Worm (Caenorhabditis elegans): Measurements from ENCODE around the gene ssup-72.
"Not testable (repeated sequence)": the region's sequence is repeated elsewhere in the genome, so short reads cannot be mapped to it uniquely, and the experiment has no call there.

ssup-72 gene

DNA sequence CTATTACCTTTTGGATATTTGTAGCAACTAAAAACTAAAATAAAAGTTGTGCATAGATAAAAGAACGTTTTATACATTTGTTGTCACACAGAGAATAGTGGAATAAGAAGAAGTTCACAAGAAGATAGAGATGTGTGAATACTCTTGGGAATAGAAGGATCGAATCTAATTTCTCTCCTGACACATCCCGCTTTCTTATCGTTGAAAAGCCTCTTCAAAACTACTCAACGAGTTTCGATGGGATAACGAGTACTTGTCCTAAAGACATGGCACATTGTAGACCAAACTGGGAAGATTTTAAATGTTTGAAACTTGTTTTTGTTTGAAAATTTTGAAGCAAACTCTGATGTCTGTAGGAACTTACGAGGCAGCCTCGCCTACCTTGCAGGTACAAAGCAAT lies 3.9 kb upstream of the ssup-72 start:
- TF ChIP-seq K02D7.2 (tag; optimal IDR thresholded peaks at IDR 0.05) (no peak), eyg-1 (tag; optimal IDR thresholded peaks at IDR 0.05) (no peak), lin-11 (tag; optimal IDR thresholded peaks at IDR 0.05) (no peak), ceh-30 (tag; optimal IDR thresholded peaks at IDR 0.05) (no peak), ttx-3 (tag; optimal IDR thresholded peaks at IDR 0.05) (no peak), T23F11.4 (GFP tag; optimal IDR thresholded peaks at IDR 0.05) (no peak), ceh-6 (GFP tag; optimal IDR thresholded peaks at IDR 0.05) (no peak), hlh-6 (tag; optimal IDR thresholded peaks at IDR 0.05) (no peak), mec-3 (tag; optimal IDR thresholded peaks at IDR 0.05; ENCODE audit: borderline replicate concordance) (no peak), tbx-2 (tag; optimal IDR thresholded peaks at IDR 0.05) (no peak), unc-86 (tag; optimal IDR thresholded peaks at IDR 0.05) (no peak), ceh-18 (tag; optimal IDR thresholded peaks at IDR 0.05) (no peak), ahr-1 (tag; optimal IDR thresholded peaks at IDR 0.05) (no peak), pha-2 (tag; optimal IDR thresholded peaks at IDR 0.05) (no peak), unc-42 (tag; optimal IDR thresholded peaks at IDR 0.05) (peak; percentile 29), pros-1 (tag; optimal IDR thresholded peaks at IDR 0.05) (no peak), unc-3 (GFP tag; conservative IDR thresholded peaks at IDR 0.05) (no peak), unc-3 (tag; optimal IDR thresholded peaks at IDR 0.05) (peak; percentile 34)

DNA sequence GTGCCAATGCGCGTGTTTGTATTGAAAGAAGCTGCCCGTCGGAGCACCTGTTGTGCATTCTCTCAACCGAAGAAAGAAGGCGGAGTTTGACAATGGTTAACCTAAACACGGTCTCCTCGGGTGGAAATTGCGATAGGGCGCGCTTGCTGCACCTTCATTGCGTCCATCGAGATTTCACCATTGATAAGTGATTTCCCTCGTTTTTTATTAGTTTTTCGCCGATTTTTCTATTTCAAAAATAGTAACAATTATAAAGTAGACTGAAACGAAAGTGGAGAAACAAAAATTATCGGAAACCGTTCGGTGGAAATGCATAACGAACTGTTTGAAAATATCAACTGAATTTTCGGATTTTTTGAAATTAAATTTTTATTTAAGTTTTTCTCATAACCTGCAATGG lies 1.3 kb upstream of the ssup-72 start, which contains the start of gene agr-1:
Gene agr-1 (minus strand): TSS at position 101 of the 400 bp plus-strand sequence.
- not testable (repeated sequence) for TF ChIP-seq hlh-15, pqm-1, che-1 (tag; optimal IDR thresholded peaks at IDR 0.05)

DNA sequence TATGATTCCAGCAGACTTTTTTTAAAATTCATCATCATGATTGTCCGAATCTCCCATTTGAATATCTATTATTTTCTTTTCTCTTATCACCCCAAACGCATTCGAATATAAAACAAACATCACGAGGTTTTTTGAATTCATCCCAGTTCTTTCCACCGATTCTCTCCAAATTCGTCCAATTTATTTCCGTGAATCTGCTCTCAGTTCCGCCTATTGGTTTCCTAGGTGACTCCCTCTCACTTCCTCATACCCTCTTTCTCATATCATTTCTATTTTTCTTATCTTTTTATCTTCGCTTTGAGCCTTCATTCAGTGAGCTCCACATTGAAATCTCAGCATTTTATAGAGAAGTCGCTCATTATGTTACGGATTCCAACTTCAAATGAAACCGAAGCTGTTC lies 2.7 kb downstream of the ssup-72 start, which contains the start of gene T13C2.7:
Gene T13C2.7 (plus strand): TSS at position 301 of the 400 bp plus-strand sequence.
- no peak for TF ChIP-seq dmd-4 (tag; optimal IDR thresholded peaks at IDR 0.05; ENCODE audit: borderline replicate concordance)
- no peak for TF ChIP-seq ceh-48 (tag; optimal IDR thresholded peaks at IDR 0.05)
- no peak for TF ChIP-seq hlh-30 (tag; optimal IDR thresholded peaks at IDR 0.05; ENCODE audit: insufficient read depth)
- TF ChIP-seq ama-1 (optimal IDR thresholded peaks at IDR 0.05), result no peak
- no peak for TF ChIP-seq nfya-1 (tag; optimal IDR thresholded peaks at IDR 0.05)
- TF ChIP-seq sox-2 (GFP tag; IDR thresholded peaks at IDR 0.05), result no peak
- no peak for TF ChIP-seq ceh-30 (tag; optimal IDR thresholded peaks at IDR 0.05)
- TF ChIP-seq ceh-24 (tag; optimal IDR thresholded peaks at IDR 0.05), result no peak
- no peak for TF ChIP-seq hlh-8 (tag; optimal IDR thresholded peaks at IDR 0.05)
- no peak for TF ChIP-seq zip-5 (tag; optimal IDR thresholded peaks at IDR 0.05)
- no peak for TF ChIP-seq ceh-2 (tag; optimal IDR thresholded peaks at IDR 0.05)
- no peak for TF ChIP-seq sdc-2 (tag; optimal IDR thresholded peaks at IDR 0.05)
- no peak for TF ChIP-seq pha-2 (tag; optimal IDR thresholded peaks at IDR 0.05)
- TF ChIP-seq lim-6 (tag; optimal IDR thresholded peaks at IDR 0.05), result no peak

DNA sequence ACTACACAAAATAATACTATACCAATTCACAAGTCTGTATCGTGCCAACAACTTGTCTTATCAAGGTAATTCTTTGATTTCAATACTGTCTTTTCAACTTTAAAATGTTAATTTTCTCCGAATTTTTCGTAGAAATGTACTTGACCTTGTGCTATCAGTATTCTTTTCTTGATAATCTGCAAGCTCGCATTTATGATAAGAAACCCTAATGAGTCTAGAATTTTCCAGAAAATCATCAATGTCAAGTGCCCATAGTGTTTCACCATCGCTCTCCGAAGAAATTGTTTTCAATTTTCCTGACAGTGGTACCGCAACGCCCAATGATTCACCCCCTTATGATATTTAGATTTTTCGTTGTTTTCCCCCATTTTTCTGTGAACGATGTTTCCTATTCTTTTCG lies 4.8 kb downstream of the ssup-72 start:
- no peak for TF ChIP-seq lin-11 (tag; optimal IDR thresholded peaks at IDR 0.05)
- TF ChIP-seq elt-2 (tag; optimal IDR thresholded peaks at IDR 0.05), result peak; percentile 64

DNA sequence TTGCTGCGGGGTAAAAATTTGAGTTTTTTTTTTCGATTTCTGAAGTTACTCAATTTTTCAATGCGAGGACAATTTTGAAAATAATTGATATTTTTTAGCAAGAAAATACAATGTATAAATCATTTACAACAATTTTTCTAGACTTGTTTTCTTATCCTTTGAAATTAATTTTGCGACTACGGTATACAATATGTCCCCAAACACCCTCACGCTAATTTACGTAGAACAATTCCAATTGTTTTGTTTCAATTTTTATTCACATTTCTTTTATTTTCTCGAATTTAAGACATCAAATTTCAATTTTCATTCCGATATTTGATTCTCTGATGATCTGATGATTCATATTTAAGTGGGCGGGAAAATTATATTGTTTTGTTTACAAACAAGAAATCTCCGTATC lies 5.6 kb downstream of the ssup-72 start:
- no peak for TF ChIP-seq gmeb-2 (tag; optimal IDR thresholded peaks at IDR 0.05)
- TF ChIP-seq ceh-6 (GFP tag; optimal IDR thresholded peaks at IDR 0.05), result no peak
- no peak for TF ChIP-seq madf-2 (tag; optimal IDR thresholded peaks at IDR 0.05)
- no peak for TF ChIP-seq pros-1 (tag; optimal IDR thresholded peaks at IDR 0.05)
- TF ChIP-seq ceh-31 (tag; optimal IDR thresholded peaks at IDR 0.05), result no peak
- no peak for TF ChIP-seq ceh-2 (tag; optimal IDR thresholded peaks at IDR 0.05)
- TF ChIP-seq fkh-10 (GFP tag; optimal IDR thresholded peaks at IDR 0.05), result no peak
- TF ChIP-seq T23F11.4 (GFP tag; optimal IDR thresholded peaks at IDR 0.05), result no peak
- TF ChIP-seq ceh-9 (tag; optimal IDR thresholded peaks at IDR 0.05), result no peak
- TF ChIP-seq ahr-1 (tag; optimal IDR thresholded peaks at IDR 0.05), result no peak
- no peak for TF ChIP-seq pha-2 (tag; optimal IDR thresholded peaks at IDR 0.05)
- TF ChIP-seq F13H6.1 (tag; optimal IDR thresholded peaks at IDR 0.05), result no peak
- no peak for TF ChIP-seq zip-5 (tag; optimal IDR thresholded peaks at IDR 0.05)
